Worm (Caenorhabditis elegans): ENCODE measurements around the gene chil-9.

DNA sequence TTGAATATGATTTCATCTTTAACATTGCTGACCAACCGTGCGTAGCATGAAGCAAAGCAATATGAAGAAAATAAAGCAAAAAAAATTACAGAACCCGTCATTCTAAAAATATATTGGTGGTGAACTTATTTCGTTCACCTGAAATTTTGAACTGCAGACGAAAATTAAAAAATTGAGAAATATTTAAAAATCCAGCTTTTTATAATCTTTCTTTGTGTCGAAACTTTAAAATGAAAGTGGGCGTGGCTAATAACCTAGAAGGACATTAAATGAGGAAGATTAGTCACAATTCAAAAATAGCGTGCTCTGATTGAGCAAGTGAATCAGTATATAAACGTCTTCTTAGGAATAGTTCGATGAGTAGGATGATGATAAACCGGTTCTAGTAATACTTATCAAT, 4.4 kb upstream of the chil-9 start, which contains the start of gene old-2:
- no peak for TF ChIP-seq cebp-2 (GFP tag; IDR thresholded peaks at IDR 0.05)
- no peak for TF ChIP-seq lin-54 (GFP tag; optimal IDR thresholded peaks at IDR 0.05)
- TF ChIP-seq F22D6.2 (tag; optimal IDR thresholded peaks at IDR 0.05), result no peak

Measured in whole organism, young adult.